Fruit fly (Drosophila melanogaster): Measurements from ENCODE around the gene chrb.

DNA sequence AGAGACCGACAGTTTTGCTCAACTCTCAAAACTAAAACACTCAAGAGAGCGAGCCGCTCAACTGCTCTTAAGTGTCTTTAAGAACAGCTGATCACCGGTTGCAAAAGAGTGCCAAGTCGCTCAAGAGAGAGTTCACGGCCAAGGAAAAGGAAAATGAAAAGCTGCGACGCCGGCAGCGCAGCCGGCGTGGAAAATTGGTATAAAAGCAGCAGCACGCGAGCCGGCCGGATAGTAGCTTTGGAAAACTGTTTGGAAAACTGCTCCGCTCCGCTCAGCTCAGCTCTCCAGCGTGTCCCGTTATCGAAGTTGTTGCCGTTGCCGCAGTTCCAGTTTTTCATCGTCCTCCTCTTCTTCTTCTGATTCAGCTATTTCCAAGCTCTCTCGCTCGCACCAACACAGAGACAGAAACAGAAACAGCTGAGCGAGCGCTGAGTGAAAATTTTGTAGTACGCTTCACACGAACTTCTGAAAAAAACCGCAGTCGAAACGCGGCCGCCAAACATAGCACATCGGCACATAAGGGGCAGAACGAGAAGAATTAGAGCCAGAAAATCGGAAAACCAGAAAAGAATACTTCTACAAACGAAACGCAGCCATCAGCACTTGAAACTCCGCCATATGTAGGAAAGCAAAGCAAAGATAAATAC lies at the start of gene chrb:
- TF ChIP-seq EcR (GFP tag; optimal IDR thresholded peaks at IDR 0.05) = no peak
- no peak for TF ChIP-seq CG8478 (optimal IDR thresholded peaks at IDR 0.05)
- TF ChIP-seq pan (optimal IDR thresholded peaks at IDR 0.05) = no peak

Measured in whole organism.